Worm (Caenorhabditis elegans) whole organism, L3 larva: Measurements from ENCODE around the gene Y62E10A.24.

Experiments
- R02D3.7 ChIP-seq: fragments of 150-350 bp; optimal IDR thresholded peaks from 2 replicates; lab custom pipeline; 2014; ENCODE audit warnings: missing biosample characterization, missing genetic modification characterization
- ZK546.5 ChIP-seq: sonication (generic microtip); optimal IDR thresholded peaks from 2 replicates; lab custom pipeline; 2017; ENCODE audit warnings: missing biosample characterization, missing genetic modification characterization
- aly-2 ChIP-seq: fragments of 150-350 bp; optimal IDR thresholded peaks from 2 replicates; lab custom pipeline; 2014; ENCODE audit warnings: missing biosample characterization, missing genetic modification characterization
- ama-1 ChIP-seq: fragments of 150-350 bp; optimal IDR thresholded peaks from 2 replicates; lab custom pipeline; 2018
- ceh-82 ChIP-seq: fragments of 150-350 bp; optimal IDR thresholded peaks from 2 replicates; lab custom pipeline; 2014; ENCODE audit warnings: missing biosample characterization, missing genetic modification characterization
- ceh-9 ChIP-seq: sonication (generic microtip); optimal IDR thresholded peaks from 2 replicates; lab custom pipeline; 2018; ENCODE audit warnings: missing biosample characterization, missing genetic modification characterization
- daf-12 ChIP-seq: fragments of 150-350 bp; optimal IDR thresholded peaks from 2 replicates; lab custom pipeline; 2014; ENCODE audit warnings: missing biosample characterization, missing genetic modification reagents, missing genetic modification characterization
- egl-27 ChIP-seq: sonication (generic microtip); optimal IDR thresholded peaks from 4 replicates; lab custom pipeline; 2017; ENCODE audit warnings: missing biosample characterization, missing genetic modification reagents, missing genetic modification characterization
- elt-1 ChIP-seq: fragments of 150-350 bp; optimal IDR thresholded peaks from 2 replicates; lab custom pipeline; 2014; ENCODE audit warnings: missing biosample characterization, missing genetic modification characterization
- elt-2 ChIP-seq: sonication (generic microtip); optimal IDR thresholded peaks from 2 replicates; lab custom pipeline; 2016; ENCODE audit warnings: missing genetic modification reagents, mild to moderate bottlenecking, missing genetic modification characterization, missing compliant biosample characterization
- elt-3 ChIP-seq, 3 experiments: fragments of 150-350 bp in 1 of 3; sonication (generic microtip) in 2 of 3; optimal IDR thresholded peaks; 2 replicates in 2 of 3; 4 replicates in 1 of 3; lab custom pipeline; 2014 to 2017; ENCODE audit warnings: missing biosample characterization in 3 of 3, missing genetic modification characterization in 3 of 3
- fkh-10 ChIP-seq: sonication (generic microtip); optimal IDR thresholded peaks from 2 replicates; lab custom pipeline; 2017; ENCODE audit warnings: missing biosample characterization, missing genetic modification reagents, missing genetic modification characterization
- fkh-2 ChIP-seq: fragments of 150-350 bp; optimal IDR thresholded peaks from 2 replicates; lab custom pipeline; 2014; ENCODE audit warnings: missing biosample characterization, missing genetic modification reagents, missing genetic modification characterization
- fos-1 ChIP-seq: fragments of 150-350 bp; optimal IDR thresholded peaks from 2 replicates; lab custom pipeline; 2014; ENCODE audit warnings: missing biosample characterization, missing genetic modification characterization
- jun-1 ChIP-seq: fragments of 150-350 bp; optimal IDR thresholded peaks from 2 replicates; lab custom pipeline; 2014; ENCODE audit warnings: missing biosample characterization, missing genetic modification reagents, missing genetic modification characterization
- lin-39 ChIP-seq: fragments of 150-350 bp; optimal IDR thresholded peaks from 2 replicates; lab custom pipeline; 2018; ENCODE audit warnings: missing biosample characterization, missing genetic modification reagents, missing genetic modification characterization
- lsy-12 ChIP-seq: sonication (generic microtip); optimal IDR thresholded peaks from 2 replicates; lab custom pipeline; 2016; ENCODE audit warnings: mild to moderate bottlenecking, missing genetic modification characterization, missing compliant biosample characterization
- mdl-1 ChIP-seq: fragments of 150-350 bp; optimal IDR thresholded peaks from 2 replicates; lab custom pipeline; 2014; ENCODE audit warnings: missing biosample characterization, missing genetic modification characterization
- mml-1 ChIP-seq: fragments of 150-350 bp; sonication (generic microtip); optimal IDR thresholded peaks from 3 replicates; lab custom pipeline; 2014; ENCODE audit warnings: missing biosample characterization, missing genetic modification characterization
- nfya-1 ChIP-seq: sonication (generic microtip); optimal IDR thresholded peaks from 2 replicates; lab custom pipeline; 2017; ENCODE audit warnings: missing genetic modification characterization, mild to moderate bottlenecking, missing compliant biosample characterization, antibody characterized with exemption, moderate library complexity; ENCODE audit not compliant: insufficient read depth
- nhr-23 ChIP-seq: fragments of 150-350 bp; optimal IDR thresholded peaks from 2 replicates; lab custom pipeline; 2014; ENCODE audit warnings: missing biosample characterization, missing genetic modification reagents, missing genetic modification characterization
- nhr-237 ChIP-seq: fragments of 150-350 bp; optimal IDR thresholded peaks from 2 replicates; lab custom pipeline; 2014; ENCODE audit warnings: missing biosample characterization, missing genetic modification characterization
- nhr-28 ChIP-seq: fragments of 150-350 bp; optimal IDR thresholded peaks from 2 replicates; lab custom pipeline; 2014; ENCODE audit warnings: missing biosample characterization, missing genetic modification characterization
- nhr-43 ChIP-seq: sonication (generic microtip); optimal IDR thresholded peaks from 2 replicates; lab custom pipeline; 2016; ENCODE audit warnings: mild to moderate bottlenecking, missing genetic modification characterization, missing compliant biosample characterization; ENCODE audit not compliant: poor library complexity, severe bottlenecking
- nhr-67 ChIP-seq: fragments of 150-350 bp; optimal IDR thresholded peaks from 2 replicates; lab custom pipeline; 2014; ENCODE audit warnings: missing biosample characterization, missing genetic modification characterization
- nhr-76 ChIP-seq: fragments of 150-350 bp; sonication (generic microtip); optimal IDR thresholded peaks from 5 replicates; lab custom pipeline; 2014; ENCODE audit warnings: missing biosample characterization, missing genetic modification characterization
- nhr-77 ChIP-seq: fragments of 150-350 bp; optimal IDR thresholded peaks from 2 replicates; lab custom pipeline; 2014; ENCODE audit warnings: missing biosample characterization, missing genetic modification characterization
- pha-4 ChIP-seq: fragments of 150-350 bp; optimal IDR thresholded peaks from 2 replicates; lab custom pipeline; 2014; ENCODE audit warnings: missing biosample characterization, missing genetic modification reagents, missing genetic modification characterization
- pqm-1 ChIP-seq: fragments of 150-350 bp; optimal IDR thresholded peaks from 2 replicates; lab custom pipeline; 2017; ENCODE audit warnings: missing biosample characterization, missing genetic modification characterization, inconsistent platforms
- sea-2 ChIP-seq: fragments of 150-350 bp; sonication (generic microtip); optimal IDR thresholded peaks from 4 replicates; lab custom pipeline; 2014; ENCODE audit warnings: missing biosample characterization, missing genetic modification reagents, missing genetic modification characterization
- skn-1 ChIP-seq: fragments of 150-350 bp; optimal IDR thresholded peaks from 2 replicates; lab custom pipeline; 2014; ENCODE audit warnings: missing biosample characterization, missing genetic modification characterization
- tbx-2 ChIP-seq: sonication (generic microtip); optimal IDR thresholded peaks from 2 replicates; lab custom pipeline; 2016; ENCODE audit warnings: mild to moderate bottlenecking, missing genetic modification characterization, missing compliant biosample characterization
- unc-39 ChIP-seq: sonication (generic microtip); optimal IDR thresholded peaks from 4 replicates; lab custom pipeline; 2017; ENCODE audit warnings: missing biosample characterization, missing genetic modification characterization
- unc-62 ChIP-seq: fragments of 150-350 bp; sonication (generic microtip); optimal IDR thresholded peaks from 4 replicates; lab custom pipeline; 2014; ENCODE audit warnings: missing biosample characterization, missing genetic modification reagents, missing genetic modification characterization
- zag-1 ChIP-seq: fragments of 150-350 bp; optimal IDR thresholded peaks from 2 replicates; lab custom pipeline; 2014; ENCODE audit warnings: missing biosample characterization, missing genetic modification characterization
- ztf-11 ChIP-seq: fragments of 150-350 bp; optimal IDR thresholded peaks from 2 replicates; lab custom pipeline; 2014; ENCODE audit warnings: missing biosample characterization, missing genetic modification characterization

Y62E10A.24 gene

ce11 chrIV:13354044-13354443, 16.5 kb upstream of the Y62E10A.24 start:
- no peak for TF ChIP-seq ZK546.5 (tag; lab: Kevin White, UChicago)
- no peak for TF ChIP-seq tbx-2 (tag; lab: Kevin White, UChicago)

- no peak for TF ChIP-seq nhr-43 (tag; lab: Kevin White, UChicago)
- no peak for TF ChIP-seq daf-12 (tag; lab: Kevin White, UChicago)
- TF ChIP-seq ama-1 (lab: Kevin White, UChicago): no peak
- no peak for TF ChIP-seq mdl-1
Measured at ce11 chrIV:13356005-13356404, 14.5 kb upstream of the Y62E10A.24 start.

- TF ChIP-seq elt-3 (tag; optimal IDR thresholded peaks at IDR 0.05; lab: Kevin White, UChicago): no peak
- no peak for TF ChIP-seq unc-39 (tag; lab: Kevin White, UChicago)
- TF ChIP-seq skn-1: no peak
- TF ChIP-seq lsy-12: no peak
- TF ChIP-seq pha-4 (tag; lab: Kevin White, UChicago): no peak
- no peak for TF ChIP-seq R02D3.7 (tag; lab: Kevin White, UChicago)
- no peak for TF ChIP-seq mml-1 (tag; lab: Kevin White, UChicago)
- TF ChIP-seq fkh-10: no peak
- no peak for TF ChIP-seq unc-62
- no peak for TF ChIP-seq nhr-23
- TF ChIP-seq daf-12 (tag; lab: Kevin White, UChicago): no peak
- TF ChIP-seq sea-2 (GFP tag; lab: Kevin White, UChicago): no peak
- TF ChIP-seq ama-1 (lab: Kevin White, UChicago): no peak
- TF ChIP-seq tbx-2 (tag; lab: Kevin White, UChicago): no peak
- TF ChIP-seq ceh-9 (tag; lab: Kevin White, UChicago): no peak
- TF ChIP-seq egl-27: no peak
- no peak for TF ChIP-seq ztf-11
- TF ChIP-seq nhr-43 (tag; lab: Kevin White, UChicago): no peak
- TF ChIP-seq fkh-2 (tag; lab: Kevin White, UChicago): no peak
- no peak for TF ChIP-seq pqm-1
Measured at ce11 chrIV:13358488-13358887, 12.0 kb upstream of the Y62E10A.24 start, which contains the start of gene W02A2.8. W02A2.8 (minus strand) TSS chrIV:13358588.

- TF ChIP-seq nhr-237 (no peak), ztf-11 (no peak), zag-1 (tag; lab: Kevin White, UChicago) (no peak), aly-2 (tag; lab: Kevin White, UChicago) (no peak), jun-1 (tag; lab: Kevin White, UChicago) (no peak), nhr-28 (tag; lab: Kevin White, UChicago) (no peak), ceh-9 (tag; lab: Kevin White, UChicago) (no peak), tbx-2 (tag; lab: Kevin White, UChicago) (no peak), unc-62 (no peak), nfya-1 (tag; lab: Kevin White, UChicago) (no peak), pqm-1 (no peak), ceh-82 (no peak), fos-1 (tag; lab: Kevin White, UChicago) (no peak), nhr-76 (tag; lab: Kevin White, UChicago) (no peak), egl-27 (no peak), fkh-2 (tag; lab: Kevin White, UChicago) (no peak), elt-3 (tag; optimal IDR thresholded peaks at IDR 0.05; lab: Kevin White, UChicago) (no peak), lin-39 (tag; lab: Kevin White, UChicago) (no peak)
Measured at ce11 chrIV:13360144-13360543, 10.4 kb upstream of the Y62E10A.24 start, which contains the start of gene Y62E10A.3. Y62E10A.3 (minus strand) TSS chrIV:13360244.

- TF ChIP-seq pqm-1: no peak
- no peak for TF ChIP-seq elt-3 (tag; optimal IDR thresholded peaks at IDR 0.05; lab: Kevin White, UChicago)
- TF ChIP-seq ztf-11: no peak
- TF ChIP-seq nhr-43 (tag; lab: Kevin White, UChicago): no peak
- no peak for TF ChIP-seq nhr-77 (tag; lab: Kevin White, UChicago)
- no peak for TF ChIP-seq nhr-67 (tag; lab: Kevin White, UChicago)
- no peak for TF ChIP-seq elt-1 (tag; lab: Kevin White, UChicago)
- no peak for TF ChIP-seq egl-27
- no peak for TF ChIP-seq lsy-12
- TF ChIP-seq elt-2: no peak
- TF ChIP-seq unc-62: no peak
Measured at ce11 chrIV:13364869-13365268, 5.6 kb upstream of the Y62E10A.24 start, which contains the start of gene srsx-25. srsx-25 (plus strand) TSS chrIV:13365169.
